Fruit fly (Drosophila melanogaster) whole organism, larva: ENCODE data around the gene bi.

Experiments
- noc ChIP-seq: fragments of 200-800 bp; sonication (Bioruptor generic); optimal IDR thresholded peaks from 3 replicates; lab custom pipeline; 2019; ENCODE audit warnings: missing biosample characterization, mild to moderate bottlenecking, missing genetic modification characterization, moderate library complexity

bi gene

DNA sequence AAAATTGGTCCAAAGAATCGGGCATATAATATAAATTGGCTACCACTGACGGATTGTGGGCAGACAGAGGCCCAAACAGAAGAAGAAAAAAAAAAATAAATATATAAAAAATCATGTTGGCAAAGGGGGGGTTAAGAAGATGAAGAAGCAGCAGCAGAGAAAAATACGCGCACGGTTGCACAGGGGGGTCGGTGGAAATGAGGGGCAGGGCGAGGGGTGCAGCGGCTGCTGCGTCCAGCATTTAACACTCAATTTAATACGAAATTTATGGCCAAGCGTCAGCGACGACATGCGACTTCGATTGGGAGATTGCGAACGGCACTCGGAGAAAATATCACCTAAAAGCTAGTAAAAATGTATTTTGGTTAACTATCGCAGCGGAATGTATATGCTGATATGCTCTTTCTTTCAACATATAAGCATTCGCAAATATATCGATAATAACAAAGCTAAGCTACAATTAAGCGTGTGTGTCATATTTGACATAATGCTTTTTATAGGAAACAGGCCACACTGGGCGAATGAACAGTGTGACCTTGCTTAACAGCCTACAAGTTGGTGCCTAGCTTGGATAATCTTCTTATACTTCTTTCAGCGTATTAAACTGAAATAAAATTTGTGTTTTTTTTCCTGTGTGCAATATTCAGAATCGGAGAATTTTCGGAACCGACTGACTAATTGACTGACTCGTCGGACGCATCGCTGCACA is 80.7 kb downstream of the bi start:
- no peak for TF ChIP-seq noc (tag; lab: Kevin White, UChicago)

DNA sequence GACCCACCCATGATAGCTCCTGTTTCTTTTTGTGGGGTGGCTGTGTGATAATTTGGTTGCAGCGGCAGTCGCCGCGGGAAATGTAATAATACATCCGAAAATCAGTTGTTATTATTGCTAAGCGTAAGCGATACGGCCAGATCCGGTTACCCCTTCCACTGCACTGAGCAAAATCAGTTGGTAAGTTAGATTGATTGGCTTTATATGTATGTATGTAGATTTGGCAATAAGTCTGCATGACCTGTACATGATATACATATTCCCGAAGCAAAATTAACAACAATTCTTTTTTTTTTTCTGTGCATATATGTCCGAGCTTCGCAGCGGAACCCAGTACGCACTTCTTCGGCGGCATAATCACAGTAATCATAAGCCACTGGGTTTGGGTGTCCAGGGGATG is 85.6 kb downstream of the bi start:
- TF ChIP-seq noc (tag; lab: Kevin White, UChicago) = no peak

DNA sequence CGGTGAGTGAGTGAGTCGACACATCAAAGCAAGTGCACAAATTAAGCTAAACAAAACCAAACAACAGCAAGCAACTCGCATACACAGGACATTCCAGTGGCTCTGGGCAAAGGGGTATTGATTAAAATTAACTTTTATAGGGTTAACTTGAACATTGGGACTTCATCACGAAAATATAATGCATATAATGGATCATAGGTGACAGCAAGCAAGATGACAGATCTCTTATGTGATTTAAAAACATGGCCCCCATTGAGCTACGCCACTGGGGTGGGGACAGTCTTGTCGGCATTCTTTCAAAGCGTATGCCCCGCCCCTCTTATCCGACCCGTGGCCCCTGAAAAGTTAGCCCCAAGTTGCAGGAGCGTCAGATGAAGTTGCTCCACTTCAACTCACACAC is 90.9 kb downstream of the bi start:
- no peak for TF ChIP-seq noc (tag; lab: Kevin White, UChicago)

DNA sequence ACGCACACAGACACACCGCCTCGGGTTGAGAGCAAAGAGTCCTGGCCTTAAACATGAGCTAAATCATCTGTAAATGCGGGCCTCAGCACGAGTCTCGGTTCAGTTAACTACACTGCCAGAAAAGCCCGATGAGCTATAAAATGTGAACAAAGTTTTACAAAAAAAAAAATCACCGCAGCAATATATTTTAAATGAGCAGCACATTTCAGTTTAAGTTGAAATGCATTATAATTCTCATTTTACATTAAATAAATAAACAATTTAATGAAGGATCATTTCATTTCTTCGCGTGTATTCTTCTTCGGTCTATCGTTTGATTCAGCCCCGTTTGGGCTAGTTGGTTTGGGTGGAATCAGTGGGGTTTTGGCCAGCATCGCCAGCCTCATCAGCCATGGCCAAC is 92.7 kb downstream of the bi start:
- no peak for TF ChIP-seq noc (tag; lab: Kevin White, UChicago)

DNA sequence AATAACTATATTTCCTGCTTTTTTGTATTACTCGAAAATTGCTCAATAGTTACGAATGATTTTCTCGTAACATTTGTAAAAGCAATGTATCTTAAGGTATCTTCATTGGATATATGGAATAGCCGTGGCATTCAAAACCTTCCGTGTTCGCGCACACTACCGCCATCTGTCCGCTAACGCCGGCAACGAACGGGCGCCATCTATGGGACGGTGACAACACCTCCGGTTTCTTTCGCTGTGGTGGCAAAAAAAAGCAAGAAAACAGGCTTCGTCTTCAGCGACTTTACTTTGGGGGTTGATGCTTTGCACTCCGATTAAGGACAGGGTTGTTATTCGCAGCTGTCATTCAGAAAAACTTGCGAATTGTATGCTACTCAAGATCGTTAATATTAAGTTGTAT is 94.5 kb downstream of the bi start:
- no peak for TF ChIP-seq noc (tag; lab: Kevin White, UChicago)

DNA sequence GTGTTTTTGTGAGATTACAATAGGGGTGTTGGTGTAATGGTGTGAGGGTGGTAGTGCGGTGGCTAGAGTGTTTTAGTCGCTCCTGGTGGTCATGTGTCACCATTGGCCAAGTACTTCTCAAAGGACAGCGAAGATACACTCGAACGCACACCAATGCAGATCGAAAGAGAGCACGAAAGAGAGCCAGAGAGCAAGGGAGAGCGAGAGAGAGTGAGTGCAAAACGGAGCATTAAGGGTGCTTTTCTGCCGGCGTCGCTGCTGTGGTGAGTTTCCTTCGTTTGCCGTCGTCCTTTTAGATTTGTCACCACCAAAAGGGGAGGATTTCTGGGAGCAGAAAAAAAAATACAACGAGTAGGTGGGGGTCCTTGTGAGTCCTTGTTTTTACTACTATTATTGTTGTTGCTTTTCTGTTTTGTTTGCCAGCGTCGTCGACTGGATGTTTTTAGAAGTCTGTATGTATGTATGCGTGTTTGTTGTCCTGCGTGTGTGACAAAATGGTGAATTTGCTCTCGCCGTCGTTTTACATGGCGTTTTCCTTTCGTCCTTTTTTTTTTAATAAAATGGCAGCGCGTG is 95.5 kb downstream of the bi start:
- TF ChIP-seq noc (tag; lab: Kevin White, UChicago) = no peak

DNA sequence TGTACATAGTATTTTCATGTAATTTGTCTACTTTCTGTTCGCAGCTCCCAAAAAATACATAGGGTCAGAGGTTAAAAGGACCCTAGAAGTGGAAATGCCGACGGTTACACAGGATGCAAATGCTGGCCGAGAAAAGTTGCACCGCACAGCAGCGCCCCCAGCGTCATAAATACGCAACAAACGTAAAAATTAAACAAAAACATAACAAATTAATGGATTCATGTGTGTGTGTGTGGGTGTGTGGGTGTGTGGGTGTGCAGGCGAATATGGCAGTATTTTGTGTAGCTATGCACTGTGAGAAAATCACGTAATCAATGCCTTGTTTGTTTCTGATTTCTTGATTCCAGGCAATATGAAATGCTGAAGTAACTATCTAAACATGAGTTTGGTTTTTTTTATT is 98.9 kb downstream of the bi start:
- no peak for TF ChIP-seq noc (tag; lab: Kevin White, UChicago)

DNA sequence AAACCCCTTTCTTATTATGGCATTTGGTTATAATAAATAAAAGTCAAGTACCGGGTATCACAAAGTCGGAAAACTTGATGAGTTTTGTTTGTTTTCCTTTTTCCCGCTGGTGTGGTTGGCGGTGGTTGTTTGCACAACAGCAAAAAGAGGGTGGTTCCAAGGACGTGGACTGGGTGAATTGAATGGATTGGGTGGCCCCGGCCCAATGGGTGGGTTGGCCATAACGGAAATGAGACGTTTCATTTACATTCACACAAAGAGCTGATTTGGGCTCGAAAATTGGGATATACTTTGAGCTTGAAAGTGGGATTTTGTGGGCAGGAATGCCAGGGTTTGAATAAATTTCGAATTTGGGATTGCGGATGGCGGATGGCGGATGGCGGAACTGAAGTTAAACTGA is 108.2 kb downstream of the bi start:
- no peak for TF ChIP-seq noc (tag; lab: Kevin White, UChicago)

DNA sequence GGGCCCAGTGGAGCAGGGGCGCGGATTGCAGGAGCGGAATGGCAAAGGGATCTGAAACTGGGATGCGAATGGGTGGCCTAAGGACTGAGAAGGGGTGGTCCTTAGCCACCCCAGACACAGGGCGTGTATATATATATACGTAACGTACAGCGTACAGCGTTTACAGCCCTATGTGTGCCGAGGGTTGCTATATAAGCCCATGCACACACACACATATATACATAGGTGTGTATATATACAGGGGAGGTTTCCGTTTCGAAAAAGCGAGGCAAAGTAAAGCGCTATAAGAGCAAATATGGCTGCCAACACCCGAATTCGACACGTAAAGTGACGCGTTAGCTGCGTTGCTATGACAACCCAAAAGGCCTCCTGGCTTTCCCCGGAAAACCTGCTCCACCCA is 114.1 kb downstream of the bi start:
- TF ChIP-seq noc (tag; lab: Kevin White, UChicago) = no peak

DNA sequence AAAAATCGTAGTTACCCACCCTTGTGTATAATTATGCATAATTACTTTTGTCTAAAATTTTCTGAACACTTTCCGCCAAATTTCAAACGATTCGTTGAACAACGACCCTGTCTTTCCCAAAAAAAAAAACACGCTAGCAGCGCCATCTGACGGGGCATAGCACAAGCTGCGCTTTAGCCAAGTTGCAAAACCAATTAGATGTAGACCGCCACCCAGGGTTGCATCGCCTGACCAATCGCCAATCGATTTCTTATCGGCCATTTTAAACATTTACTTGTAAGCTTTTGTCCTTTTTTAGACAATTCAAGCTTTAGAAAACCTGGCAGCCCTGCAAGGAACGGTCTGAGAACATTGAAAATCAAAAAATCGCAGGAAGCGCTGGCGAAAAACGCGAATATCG is 117.3 kb downstream of the bi start, which contains the start of gene CG3556:
Gene CG3556, plus strand, starts transcription at position 323 of the 400 bp plus-strand sequence.
- TF ChIP-seq noc (tag; lab: Kevin White, UChicago) = no peak

DNA sequence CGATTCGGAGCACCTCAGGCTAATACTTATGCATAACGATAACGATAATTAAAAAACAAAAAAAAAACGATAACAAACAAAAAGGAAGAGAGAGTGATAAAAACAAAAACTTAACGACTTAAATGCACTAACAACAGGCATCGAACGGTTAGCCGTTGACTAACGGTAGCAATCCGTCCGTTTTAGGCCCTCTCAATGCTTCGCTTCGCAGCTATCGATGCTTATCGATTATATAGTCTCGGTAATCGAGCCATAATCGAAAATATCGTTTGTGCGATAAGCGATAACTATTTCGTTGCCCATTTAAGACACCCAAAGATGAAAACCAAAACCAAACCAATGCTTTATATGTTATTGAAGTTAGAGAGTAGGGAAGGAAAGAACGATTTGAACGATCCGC is 121.3 kb downstream of the bi start:
- TF ChIP-seq noc (tag; lab: Kevin White, UChicago) = no peak
